Worm (Caenorhabditis elegans) whole organism, L2 larva: ENCODE measurements around the gene frpr-3.

Source experiments
- C34F6.9 ChIP-seq: fragments of 150-350 bp; optimal IDR thresholded peaks from 2 replicates; lab custom pipeline; 2014; ENCODE audit warnings: missing biosample characterization, missing genetic modification characterization
- F13H6.1 ChIP-seq: sonication (generic microtip); optimal IDR thresholded peaks from 2 replicates; lab custom pipeline; 2016; ENCODE audit warnings: missing genetic modification characterization, missing compliant biosample characterization
- R02D3.7 ChIP-seq: fragments of 150-350 bp; optimal IDR thresholded peaks from 2 replicates; lab custom pipeline; 2014; ENCODE audit warnings: missing biosample characterization, missing genetic modification characterization
- Y55F3AM.14 ChIP-seq: fragments of 200-800 bp; sonication (Bioruptor generic); optimal IDR thresholded peaks from 2 replicates; lab custom pipeline; 2018; ENCODE audit warnings: mild to moderate bottlenecking, missing genetic modification characterization, missing compliant biosample characterization
- ZK546.5 ChIP-seq: sonication (generic microtip); optimal IDR thresholded peaks from 2 replicates; lab custom pipeline; 2017; ENCODE audit warnings: missing biosample characterization, missing genetic modification characterization
- aly-2 ChIP-seq: fragments of 150-350 bp; optimal IDR thresholded peaks from 2 replicates; lab custom pipeline; 2014; ENCODE audit warnings: missing biosample characterization, missing genetic modification characterization
- ama-1 ChIP-seq: fragments of 150-350 bp; optimal IDR thresholded peaks from 2 replicates; lab custom pipeline; 2018; ENCODE audit warnings: inconsistent platforms
- blmp-1 ChIP-seq: sonication (generic microtip); optimal IDR thresholded peaks from 2 replicates; lab custom pipeline; 2017; ENCODE audit warnings: missing genetic modification characterization, mild to moderate bottlenecking, missing compliant biosample characterization, antibody characterized with exemption, moderate library complexity; ENCODE audit not compliant: insufficient read depth
- ceh-82 ChIP-seq: fragments of 150-350 bp; optimal IDR thresholded peaks from 2 replicates; lab custom pipeline; 2014; ENCODE audit warnings: missing biosample characterization, missing genetic modification characterization
- crh-2 ChIP-seq: sonication (generic microtip); optimal IDR thresholded peaks from 2 replicates; lab custom pipeline; 2017; ENCODE audit warnings: missing biosample characterization, missing genetic modification characterization
- dmd-4 ChIP-seq: sonication (generic microtip); optimal IDR thresholded peaks from 2 replicates; lab custom pipeline; 2017; ENCODE audit warnings: missing biosample characterization, missing genetic modification characterization
- elt-1 ChIP-seq: fragments of 150-350 bp; optimal IDR thresholded peaks from 2 replicates; lab custom pipeline; 2014; ENCODE audit warnings: missing biosample characterization, missing genetic modification characterization
- fos-1 ChIP-seq: fragments of 150-350 bp; optimal IDR thresholded peaks from 2 replicates; lab custom pipeline; 2014; ENCODE audit warnings: missing biosample characterization, missing genetic modification characterization
- gmeb-1 ChIP-seq: fragments of 150-350 bp; optimal IDR thresholded peaks from 2 replicates; lab custom pipeline; 2014; ENCODE audit warnings: missing biosample characterization, missing genetic modification characterization
- lin-11 ChIP-seq: fragments of 150-350 bp; sonication (generic microtip); optimal IDR thresholded peaks from 2 replicates; lab custom pipeline; 2014; ENCODE audit warnings: missing biosample characterization, missing genetic modification characterization, inconsistent platforms, mixed read lengths
- lin-13 ChIP-seq: fragments of 150-350 bp; optimal IDR thresholded peaks from 2 replicates; lab custom pipeline; 2014; ENCODE audit warnings: missing biosample characterization, missing genetic modification reagents, missing genetic modification characterization
- lin-39 ChIP-seq: fragments of 150-350 bp; optimal IDR thresholded peaks from 2 replicates; lab custom pipeline; 2014; ENCODE audit warnings: missing biosample characterization, missing genetic modification reagents, missing genetic modification characterization
- lsy-2 ChIP-seq, 2 experiments: fragments of 150-350 bp in 1 of 2; sonication (generic microtip) in 1 of 2; optimal IDR thresholded peaks; 2 replicates each; lab custom pipeline; 2014 to 2017; ENCODE audit warnings: missing biosample characterization in 2 of 2, missing genetic modification characterization in 2 of 2
- mbf-1 ChIP-seq: sonication (generic microtip); optimal IDR thresholded peaks from 2 replicates; lab custom pipeline; 2017; ENCODE audit warnings: missing biosample characterization, missing genetic modification characterization
- mdl-1 ChIP-seq, 2 experiments: fragments of 150-350 bp in 1 of 2; sonication (generic microtip) in 1 of 2; optimal IDR thresholded peaks; 2 replicates each; lab custom pipeline; 2017; ENCODE audit warnings: missing biosample characterization in 2 of 2, missing genetic modification characterization in 2 of 2
- nhr-10 ChIP-seq: sonication (generic microtip); optimal IDR thresholded peaks from 2 replicates; lab custom pipeline; 2017; ENCODE audit warnings: missing biosample characterization, missing genetic modification characterization
- nhr-12 ChIP-seq: fragments of 150-350 bp; optimal IDR thresholded peaks from 2 replicates; lab custom pipeline; 2014; ENCODE audit warnings: missing biosample characterization, missing genetic modification characterization
- nhr-129 ChIP-seq: fragments of 150-350 bp; optimal IDR thresholded peaks from 2 replicates; lab custom pipeline; 2014; ENCODE audit warnings: missing biosample characterization, missing genetic modification characterization
- nhr-21 ChIP-seq: fragments of 150-350 bp; optimal IDR thresholded peaks from 2 replicates; lab custom pipeline; 2014; ENCODE audit warnings: missing biosample characterization, missing genetic modification characterization
- nhr-23 ChIP-seq: fragments of 150-350 bp; optimal IDR thresholded peaks from 2 replicates; lab custom pipeline; 2014; ENCODE audit warnings: missing biosample characterization, missing genetic modification reagents, missing genetic modification characterization
- nhr-25 ChIP-seq: fragments of 150-350 bp; sonication (generic microtip); optimal IDR thresholded peaks from 3 replicates; lab custom pipeline; 2014; ENCODE audit warnings: missing biosample characterization, missing genetic modification characterization
- nhr-6 ChIP-seq: fragments of 150-350 bp; optimal IDR thresholded peaks from 2 replicates; lab custom pipeline; 2014; ENCODE audit warnings: missing biosample characterization, missing genetic modification characterization
- nhr-77 ChIP-seq: fragments of 150-350 bp; optimal IDR thresholded peaks from 2 replicates; lab custom pipeline; 2014; ENCODE audit warnings: missing biosample characterization, missing genetic modification characterization
- peb-1 ChIP-seq: fragments of 150-350 bp; optimal IDR thresholded peaks from 2 replicates; lab custom pipeline; 2014; ENCODE audit warnings: missing biosample characterization, missing genetic modification characterization
- skn-1 ChIP-seq: sonication (generic microtip); optimal IDR thresholded peaks from 2 replicates; lab custom pipeline; 2017; ENCODE audit warnings: missing biosample characterization, missing genetic modification characterization
- sma-3 ChIP-seq: sonication (generic microtip); optimal IDR thresholded peaks from 2 replicates; lab custom pipeline; 2016; ENCODE audit warnings: missing genetic modification reagents, missing genetic modification characterization, missing compliant biosample characterization
- sma-9 ChIP-seq, 2 experiments: fragments of 150-350 bp in 1 of 2; sonication (generic microtip) in 1 of 2; optimal IDR thresholded peaks; 2 replicates each; lab custom pipeline; 2014 to 2016; ENCODE audit warnings: missing genetic modification characterization in 2 of 2, mild to moderate bottlenecking in 1 of 2, missing biosample characterization in 1 of 2, missing compliant biosample characterization in 1 of 2, missing genetic modification reagents in 1 of 2, moderate library complexity in 1 of 2
- snpc-4 ChIP-seq: fragments of 150-350 bp; optimal IDR thresholded peaks from 2 replicates; lab custom pipeline; 2014; ENCODE audit warnings: missing biosample characterization, missing genetic modification characterization
- unc-55 ChIP-seq: fragments of 150-350 bp; sonication (generic microtip); optimal IDR thresholded peaks from 3 replicates; lab custom pipeline; 2014; ENCODE audit warnings: missing biosample characterization, missing genetic modification reagents, missing genetic modification characterization
- unc-62 ChIP-seq: fragments of 150-350 bp; optimal IDR thresholded peaks from 2 replicates; lab custom pipeline; 2014; ENCODE audit warnings: missing biosample characterization, missing genetic modification reagents, missing genetic modification characterization
- zag-1 ChIP-seq: fragments of 150-350 bp; optimal IDR thresholded peaks from 2 replicates; lab custom pipeline; 2014; ENCODE audit warnings: missing biosample characterization, missing genetic modification characterization
- ztf-11 ChIP-seq: sonication (generic microtip); optimal IDR thresholded peaks from 2 replicates; lab custom pipeline; 2017; ENCODE audit warnings: missing biosample characterization, missing genetic modification characterization

frpr-3 gene

DNA sequence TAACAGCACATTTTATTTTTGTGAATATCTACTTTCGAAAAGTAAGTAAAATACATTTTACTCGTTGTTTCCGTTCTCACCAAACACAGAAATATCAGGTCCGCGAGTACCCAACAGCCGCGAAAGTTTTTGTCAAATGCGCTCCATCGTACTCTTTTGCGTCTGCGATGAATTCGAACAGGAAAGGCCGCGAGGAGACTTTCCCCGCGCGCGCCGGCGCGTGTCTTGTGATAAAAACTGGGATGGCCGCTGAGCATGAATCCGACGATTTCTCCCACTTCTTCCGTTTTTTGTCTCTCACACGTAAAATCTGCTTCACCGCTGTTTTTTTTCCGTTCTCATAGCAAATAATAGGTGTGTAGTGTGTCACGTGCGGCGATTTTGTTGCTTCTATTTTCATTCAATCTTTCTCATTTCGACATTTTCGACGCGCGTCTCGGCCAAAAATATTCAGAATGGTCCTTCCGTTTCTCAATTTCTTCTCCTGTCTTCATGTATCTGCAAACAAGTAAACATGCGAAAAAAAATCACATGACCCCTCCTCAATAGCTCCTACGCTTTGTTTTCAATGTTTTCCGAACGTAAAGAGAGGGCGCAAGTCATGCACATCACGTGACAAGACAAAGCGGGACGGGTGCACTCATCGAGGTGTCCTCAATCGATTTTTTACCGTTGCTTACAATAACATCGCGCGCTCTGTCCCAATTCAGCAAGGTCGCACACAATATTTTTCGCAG is 33.2 kb downstream of the frpr-3 start, which contains the start of gene uvs-1:
Gene uvs-1 (minus strand): TSS at position 145 of the 737 bp plus-strand sequence.
- TF ChIP-seq mdl-1 (tag; optimal IDR thresholded peaks at IDR 0.05; lab: Kevin White, UChicago) (no peak), nhr-25 (peak; percentile 23), nhr-129 (peak; percentile 73), sma-9 (GFP tag; optimal IDR thresholded peaks at IDR 0.05; lab: Kevin White, UChicago) (peak; percentile 18), sma-9 (tag; optimal IDR thresholded peaks at IDR 0.05; lab: Kevin White, UChicago) (no peak), nhr-77 (no peak), lin-11 (tag; lab: Kevin White, UChicago) (no peak), ceh-82 (tag; lab: Kevin White, UChicago) (no peak), crh-2 (tag; lab: Kevin White, UChicago) (peak; percentile 29), ztf-11 (tag; lab: Kevin White, UChicago) (no peak), elt-1 (no peak), nhr-10 (tag; lab: Kevin White, UChicago) (no peak), C34F6.9 (peak; percentile 68), nhr-23 (no peak), gmeb-1 (tag; lab: Kevin White, UChicago) (peak; percentile 6), lsy-2 (tag; optimal IDR thresholded peaks at IDR 0.05; lab: Kevin White, UChicago) (peak in 1 of 2 experiments; percentile 19), R02D3.7 (tag; lab: Kevin White, UChicago) (no peak), fos-1 (tag; lab: Kevin White, UChicago) (peak; percentile 45), Y55F3AM.14 (no peak), zag-1 (no peak), lin-39 (tag; lab: Kevin White, UChicago) (no peak), sma-3 (peak; percentile 37), ZK546.5 (tag; lab: Kevin White, UChicago) (no peak), peb-1 (tag; lab: Kevin White, UChicago) (no peak), nhr-21 (tag; lab: Kevin White, UChicago) (no peak), unc-55 (GFP tag; lab: Kevin White, UChicago) (peak; percentile 69), snpc-4 (tag; lab: Kevin White, UChicago) (no peak)

DNA sequence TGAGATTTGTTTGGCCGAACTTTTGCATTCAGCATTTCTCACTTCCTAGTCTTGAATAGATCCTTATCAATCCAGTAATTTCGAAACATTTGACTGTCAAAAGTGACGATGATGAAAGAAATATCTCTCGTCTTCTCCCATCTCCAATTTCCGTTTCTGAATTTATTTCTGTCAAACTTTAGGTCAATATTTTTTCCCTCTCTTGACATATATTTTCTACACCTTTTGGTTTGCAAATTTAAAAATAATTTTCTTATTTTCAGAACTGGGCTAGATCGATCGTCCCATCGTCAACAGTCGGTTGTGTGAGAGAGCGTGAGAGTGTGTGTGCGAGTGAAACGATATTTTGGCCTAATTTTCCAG is 33.7 kb downstream of the frpr-3 start, which contains the start of gene xpo-1:
Gene xpo-1 (plus strand): TSS at position 264 of the 363 bp plus-strand sequence.
- TF ChIP-seq crh-2 (tag; lab: Kevin White, UChicago) (no peak), zag-1 (no peak), nhr-21 (tag; lab: Kevin White, UChicago) (no peak), unc-62 (no peak), skn-1 (no peak), nhr-77 (no peak), lin-39 (tag; lab: Kevin White, UChicago) (no peak), blmp-1 (tag; lab: Kevin White, UChicago) (no peak), mbf-1 (tag; lab: Kevin White, UChicago) (no peak), dmd-4 (tag; lab: Kevin White, UChicago) (no peak), aly-2 (tag; lab: Kevin White, UChicago) (no peak), peb-1 (tag; lab: Kevin White, UChicago) (no peak)

DNA sequence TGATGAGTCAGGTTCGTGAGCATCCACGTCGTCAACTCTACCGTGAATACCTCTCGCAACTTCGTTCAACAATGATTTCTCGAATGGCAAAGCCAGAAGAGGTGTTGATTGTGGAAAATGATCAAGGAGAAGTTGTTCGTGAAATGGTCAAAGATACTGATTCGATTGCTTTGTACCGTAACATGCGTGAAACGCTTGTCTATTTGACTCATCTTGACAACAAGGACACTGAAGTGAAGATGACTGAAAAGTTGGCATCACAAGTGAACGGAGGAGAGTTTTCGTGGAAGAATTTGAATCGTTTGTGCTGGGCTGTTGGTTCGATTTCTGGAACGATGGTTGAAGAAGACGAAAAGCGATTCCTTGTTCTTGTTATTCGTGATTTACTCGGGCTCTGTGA is 35.6 kb downstream of the frpr-3 start:
- TF ChIP-seq F13H6.1 (no peak), ama-1 (lab: Kevin White, UChicago) (peak; percentile 17), lin-13 (GFP tag; lab: Kevin White, UChicago) (no peak), nhr-12 (no peak), C34F6.9 (no peak)
- TF ChIP-seq, all 48 proteins: peak for 1

DNA sequence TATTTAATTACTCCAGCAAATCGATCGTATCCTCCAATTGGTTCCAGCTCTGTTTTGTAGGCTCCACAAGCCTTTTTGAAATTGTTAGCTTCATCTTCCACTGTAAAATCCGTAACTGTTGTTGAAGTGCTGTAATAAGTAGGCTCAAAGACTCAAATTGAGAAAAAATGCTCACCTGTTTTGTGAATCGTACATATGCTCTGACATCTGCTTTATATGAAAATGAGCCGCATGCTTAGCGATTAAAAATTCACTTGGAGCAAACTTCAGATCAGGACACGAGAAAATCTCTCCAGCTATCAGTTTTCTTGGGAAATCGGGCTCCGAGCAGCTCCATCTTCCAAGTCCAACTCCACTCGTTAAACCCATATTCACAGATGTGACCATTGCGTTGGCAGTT is 37.4 kb downstream of the frpr-3 start:
- TF ChIP-seq crh-2 (tag; lab: Kevin White, UChicago), result no peak
- no peak for TF ChIP-seq aly-2 (tag; lab: Kevin White, UChicago)
- no peak for TF ChIP-seq ZK546.5 (tag; lab: Kevin White, UChicago)
- no peak for TF ChIP-seq nhr-21 (tag; lab: Kevin White, UChicago)
- TF ChIP-seq snpc-4 (tag; lab: Kevin White, UChicago), result no peak
- no peak for TF ChIP-seq nhr-6 (tag; lab: Kevin White, UChicago)
